Worm (Caenorhabditis elegans) whole organism, L4 larva: ENCODE results near the gene nas-11.

ENCODE experiments used
- T26A8.4 ChIP-seq: fragments of 200-800 bp; sonication (Bioruptor generic); IDR thresholded peaks from 2 replicates; pipeline ENCODE4 v1.3.6; 2022; ENCODE audit warnings: missing genetic modification characterization, missing compliant biosample characterization
- ces-1 ChIP-seq: fragments of 150-350 bp; sonication (generic microtip); optimal IDR thresholded peaks from 4 replicates; lab custom pipeline; 2014; ENCODE audit warnings: missing biosample characterization, missing genetic modification reagents, missing genetic modification characterization
- duxl-1 ChIP-seq: sonication (generic microtip); optimal IDR thresholded peaks from 2 replicates; lab custom pipeline; 2016; ENCODE audit warnings: mild to moderate bottlenecking, missing genetic modification characterization, moderate library complexity, missing compliant biosample characterization; ENCODE audit not compliant: poor library complexity
- fkh-10 ChIP-seq: fragments of 150-350 bp; optimal IDR thresholded peaks from 2 replicates; lab custom pipeline; 2014; ENCODE audit warnings: missing biosample characterization, missing genetic modification reagents, missing genetic modification characterization
- lin-13 ChIP-seq: fragments of 150-350 bp; optimal IDR thresholded peaks from 2 replicates; lab custom pipeline; 2014; ENCODE audit warnings: missing biosample characterization, missing genetic modification reagents, missing genetic modification characterization
- mdt-29 ChIP-seq: fragments of 200-800 bp; sonication (Bioruptor generic); IDR thresholded peaks from 2 replicates; pipeline ENCODE4 v1.3.6; 2022; ENCODE audit warnings: missing genetic modification reagents, missing genetic modification characterization, missing compliant biosample characterization
- nhr-28 ChIP-seq: fragments of 150-350 bp; optimal IDR thresholded peaks from 2 replicates; lab custom pipeline; 2014; ENCODE audit warnings: missing biosample characterization, missing genetic modification characterization
- nhr-76 ChIP-seq: fragments of 150-350 bp; optimal IDR thresholded peaks from 2 replicates; lab custom pipeline; 2014; ENCODE audit warnings: missing biosample characterization, missing genetic modification characterization
- snpc-4 ChIP-seq: fragments of 150-350 bp; optimal IDR thresholded peaks from 2 replicates; lab custom pipeline; 2014; ENCODE audit warnings: missing biosample characterization, missing genetic modification characterization
- unc-130 ChIP-seq: sonication (generic microtip); optimal IDR thresholded peaks from 2 replicates; lab custom pipeline; 2016; ENCODE audit warnings: missing genetic modification reagents, missing genetic modification characterization, missing compliant biosample characterization
- ztf-11 ChIP-seq: fragments of 150-350 bp; optimal IDR thresholded peaks from 2 replicates; lab custom pipeline; 2014; ENCODE audit warnings: missing biosample characterization, missing genetic modification characterization

DNA sequence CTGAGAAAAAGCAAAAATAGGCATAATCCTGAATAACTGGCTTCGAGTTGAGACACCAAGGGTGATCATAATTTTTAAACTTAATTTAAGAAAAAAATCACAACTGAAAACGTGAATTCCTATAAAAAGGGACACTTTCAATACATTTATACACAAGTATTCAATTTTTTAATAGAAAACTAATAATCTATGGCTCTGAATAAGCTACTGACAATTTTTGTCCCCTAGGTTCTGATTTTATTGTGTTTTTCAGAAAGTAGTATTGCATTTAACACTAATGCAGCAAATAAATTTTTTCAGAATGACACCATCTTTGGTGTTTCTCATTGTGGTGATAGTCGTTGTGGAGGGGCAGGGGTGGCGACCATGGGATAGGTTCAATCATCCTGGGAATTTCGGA, at the start of gene nas-11:
- TF ChIP-seq nhr-28 (no peak), nhr-76 (tag; lab: Kevin White, UChicago) (no peak), ztf-11 (tag; lab: Kevin White, UChicago) (no peak), mdt-29 (no peak), ces-1 (GFP tag; lab: Kevin White, UChicago) (no peak), duxl-1 (no peak), fkh-10 (GFP tag; lab: Kevin White, UChicago) (no peak), T26A8.4 (GFP tag; lab: Robert Waterston, UW) (no peak), lin-13 (GFP tag; lab: Kevin White, UChicago) (no peak), snpc-4 (tag; lab: Kevin White, UChicago) (no peak), unc-130 (no peak)
